Fruit fly (Drosophila melanogaster) Kc167 (cell line): ENCODE measurements around the gene CG8132.

Experiments
- Myc ChIP-seq: fragments of >200 bp; optimal IDR thresholded peaks from 2 replicates; lab custom pipeline; 2017; ENCODE audit warnings: missing external identifiers
- Sin3A ChIP-seq: fragments of >200 bp; optimal IDR thresholded peaks from 2 replicates; lab custom pipeline; 2018; ENCODE audit warnings: missing external identifiers
- h ChIP-seq: fragments of >200 bp; optimal IDR thresholded peaks from 3 replicates; lab custom pipeline; 2018; ENCODE audit warnings: missing external identifiers
- insv ChIP-seq: fragments of >200 bp; optimal IDR thresholded peaks from 3 replicates; lab custom pipeline; 2018; ENCODE audit warnings: missing external identifiers
- psq ChIP-seq: fragments of >200 bp; optimal IDR thresholded peaks from 2 replicates; lab custom pipeline; 2017; ENCODE audit warnings: missing external identifiers
- ttk ChIP-seq: sonication (Bioruptor generic); optimal IDR thresholded peaks from 2 replicates; lab custom pipeline; 2017; ENCODE audit warnings: missing external identifiers

DNA sequence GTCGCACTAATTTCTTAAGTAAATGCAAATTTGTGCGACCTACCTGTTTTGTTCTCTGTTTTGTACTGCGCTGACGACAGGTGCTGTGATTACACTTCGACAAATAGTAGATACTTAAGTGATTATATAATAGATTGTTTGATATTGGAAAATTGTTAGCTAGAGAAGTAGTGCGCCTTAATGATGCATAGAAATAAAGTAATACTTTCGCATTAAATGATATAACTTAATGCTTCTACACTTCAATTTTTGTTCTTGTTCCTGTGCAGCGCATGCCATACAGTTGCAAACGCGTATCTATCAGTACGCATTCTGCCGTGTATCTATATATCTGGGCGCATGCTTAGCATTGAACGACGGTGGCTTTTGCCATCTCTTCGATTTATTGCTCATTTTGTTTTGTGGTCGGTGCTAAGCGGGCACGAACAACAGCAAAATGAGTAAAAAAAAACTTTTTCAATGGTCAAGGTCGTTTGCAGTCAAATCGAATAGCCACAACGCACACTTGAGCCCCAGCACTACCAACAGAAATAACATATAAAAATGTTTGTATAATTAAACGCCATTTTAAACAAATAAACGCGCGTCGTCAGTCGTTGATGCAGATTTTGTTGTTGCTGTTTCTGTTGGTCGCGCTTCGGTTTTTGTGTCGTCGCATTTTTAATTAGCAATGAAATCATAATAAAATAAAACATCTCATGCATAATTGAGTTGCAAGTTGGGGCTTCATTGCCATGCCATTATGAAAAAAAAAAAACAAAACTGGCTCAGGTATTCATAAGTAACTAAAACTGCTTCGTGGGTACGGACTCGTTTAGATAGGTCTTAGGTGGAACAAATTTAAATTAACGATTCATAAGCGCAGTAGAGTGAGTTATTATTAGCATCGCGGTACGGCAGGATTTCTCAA, 29.3 kb downstream of the CG8132 start:
- TF ChIP-seq h (lab: Kevin White, UChicago) = no peak
- no peak for TF ChIP-seq psq (lab: Kevin White, UChicago)
- no peak for TF ChIP-seq insv (lab: Kevin White, UChicago)
- TF ChIP-seq Sin3A = no peak
- TF ChIP-seq Myc (lab: Kevin White, UChicago) = no peak
- no peak for TF ChIP-seq ttk (lab: Kevin White, UChicago)
